Worm (Caenorhabditis elegans): ENCODE measurements around the gene cnc-6.

cnc-6 gene

DNA sequence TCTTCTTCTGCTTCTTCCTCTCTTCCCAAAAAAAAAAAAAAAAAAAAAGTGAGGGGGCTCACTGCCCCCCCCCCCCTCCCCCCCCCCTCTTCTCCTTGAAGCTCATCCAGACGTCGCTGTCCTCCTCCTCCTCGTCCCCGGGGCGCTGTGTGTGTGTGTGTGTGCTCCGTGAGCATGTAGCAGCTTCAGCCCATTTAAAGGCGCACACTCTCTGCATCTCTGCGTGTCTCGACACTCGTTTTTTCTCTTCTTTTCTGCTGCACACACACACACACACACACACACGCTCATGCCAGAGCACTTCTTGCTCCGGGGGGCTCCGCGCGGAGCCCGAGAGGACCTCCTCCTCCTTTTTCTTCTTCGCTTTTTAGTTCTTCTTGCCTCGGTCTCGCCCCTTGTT, 22.5 kb downstream of the cnc-6 start:
- peak; percentile 36 for TF ChIP-seq nfya-1 (tag; optimal IDR thresholded peaks at IDR 0.05)
- TF ChIP-seq tbx-2 (tag; optimal IDR thresholded peaks at IDR 0.05) = peak; percentile 4
- TF ChIP-seq ttx-3 (tag; optimal IDR thresholded peaks at IDR 0.05) = no peak
- TF ChIP-seq ceh-31 (tag; optimal IDR thresholded peaks at IDR 0.05) = peak; percentile 59
- TF ChIP-seq unc-42 (tag; optimal IDR thresholded peaks at IDR 0.05) = peak; percentile 12
- no peak for TF ChIP-seq pha-2 (tag; optimal IDR thresholded peaks at IDR 0.05)

ce11 chrIII:1788033-1788432, 24.7 kb downstream of the cnc-6 start, which contains the start of gene rimb-1:
rimb-1 (plus strand) TSS chrIII:1788333.
- TF ChIP-seq hlh-15 (tag; optimal IDR thresholded peaks at IDR 0.05) = no peak
- no peak for TF ChIP-seq ttx-3 (tag; optimal IDR thresholded peaks at IDR 0.05)
- TF ChIP-seq lim-6 (tag; optimal IDR thresholded peaks at IDR 0.05) = no peak
- no peak for TF ChIP-seq unc-3 (GFP tag; conservative IDR thresholded peaks at IDR 0.05)
- TF ChIP-seq unc-3 (tag; optimal IDR thresholded peaks at IDR 0.05) = no peak
- no peak for TF ChIP-seq K02D7.2 (tag; optimal IDR thresholded peaks at IDR 0.05)
- no peak for TF ChIP-seq zip-5 (tag; optimal IDR thresholded peaks at IDR 0.05)
- TF ChIP-seq ets-4 (tag; optimal IDR thresholded peaks at IDR 0.05) = no peak
- no peak for TF ChIP-seq dmd-4 (tag; optimal IDR thresholded peaks at IDR 0.05; ENCODE audit: borderline replicate concordance)
- TF ChIP-seq gmeb-2 (tag; optimal IDR thresholded peaks at IDR 0.05) = no peak
- TF ChIP-seq hlh-13 (GFP tag; optimal IDR thresholded peaks at IDR 0.05) = no peak
- TF ChIP-seq C38D4.7 (GFP tag; optimal IDR thresholded peaks at IDR 0.05) = no peak
- TF ChIP-seq Y22D7AL.16 (tag; optimal IDR thresholded peaks at IDR 0.05) = no peak
- TF ChIP-seq tbx-7 (tag; optimal IDR thresholded peaks at IDR 0.05) = no peak

ce11 chrIII:1788972-1789371, 25.6 kb downstream of the cnc-6 start:
- no peak for TF ChIP-seq gmeb-2 (tag; optimal IDR thresholded peaks at IDR 0.05)
- TF ChIP-seq ceh-19 (GFP tag; optimal IDR thresholded peaks at IDR 0.05) = no peak
- no peak for TF ChIP-seq dmd-4 (tag; optimal IDR thresholded peaks at IDR 0.05; ENCODE audit: borderline replicate concordance)
- TF ChIP-seq lim-6 (tag; optimal IDR thresholded peaks at IDR 0.05) = no peak

DNA sequence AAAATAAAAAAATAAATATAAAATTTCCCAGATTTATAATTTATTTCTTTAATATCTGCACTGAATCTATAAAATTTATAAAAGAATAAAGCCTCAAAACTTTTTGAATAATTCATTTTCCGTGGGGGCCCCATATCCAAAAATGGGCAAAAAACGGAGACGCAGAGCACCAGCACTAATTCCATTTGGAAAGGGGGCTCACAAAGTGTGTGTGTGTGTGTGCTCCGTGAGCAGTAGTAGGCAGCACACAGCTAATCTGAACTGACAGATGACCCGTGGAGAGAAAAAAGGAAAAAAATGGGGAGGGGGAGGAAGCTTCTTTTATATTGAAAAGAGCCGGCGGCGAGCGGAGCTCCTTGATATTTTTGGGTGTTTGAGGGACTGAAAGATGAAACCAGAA, 28.6 kb downstream of the cnc-6 start:
- TF ChIP-seq unc-42 (tag; optimal IDR thresholded peaks at IDR 0.05) (peak; percentile 90), sdc-2 (tag; optimal IDR thresholded peaks at IDR 0.05) (no peak)

- no peak for TF ChIP-seq pros-1 (tag; optimal IDR thresholded peaks at IDR 0.05)
- peak; percentile 34 for TF ChIP-seq ceh-48 (tag; optimal IDR thresholded peaks at IDR 0.05)
These were observed 30.1 kb downstream of the cnc-6 start for ce11 chrIII:1793416-1793815.

ce11 chrIII:1794100-1794499, 30.8 kb downstream of the cnc-6 start:
- TF ChIP-seq ceh-24 (tag; optimal IDR thresholded peaks at IDR 0.05) = no peak
- no peak for TF ChIP-seq zip-5 (tag; optimal IDR thresholded peaks at IDR 0.05)
- no peak for TF ChIP-seq ceh-34 (tag; optimal IDR thresholded peaks at IDR 0.05)
- no peak for TF ChIP-seq C38D4.7 (GFP tag; optimal IDR thresholded peaks at IDR 0.05)
- no peak for TF ChIP-seq lim-6 (tag; optimal IDR thresholded peaks at IDR 0.05)
- no peak for TF ChIP-seq fkh-10 (GFP tag; optimal IDR thresholded peaks at IDR 0.05)
- TF ChIP-seq hlh-8 (tag; optimal IDR thresholded peaks at IDR 0.05) = no peak
- no peak for TF ChIP-seq F13H6.1 (tag; optimal IDR thresholded peaks at IDR 0.05)
- no peak for TF ChIP-seq pax-1 (tag; optimal IDR thresholded peaks at IDR 0.05)
- TF ChIP-seq pha-2 (tag; optimal IDR thresholded peaks at IDR 0.05) = no peak
- no peak for TF ChIP-seq elt-2 (tag; optimal IDR thresholded peaks at IDR 0.05)
- TF ChIP-seq syd-9 (tag; optimal IDR thresholded peaks at IDR 0.05) = no peak
- no peak for TF ChIP-seq eyg-1 (tag; optimal IDR thresholded peaks at IDR 0.05)
- no peak for TF ChIP-seq ceh-31 (tag; optimal IDR thresholded peaks at IDR 0.05)
- no peak for TF ChIP-seq hlh-15 (tag; optimal IDR thresholded peaks at IDR 0.05)
- TF ChIP-seq ceh-30 (tag; optimal IDR thresholded peaks at IDR 0.05) = no peak
- TF ChIP-seq K09A11.1 (tag; optimal IDR thresholded peaks at IDR 0.05; ENCODE audit: insufficient read depth) = no peak
- no peak for TF ChIP-seq pag-3 (tag; optimal IDR thresholded peaks at IDR 0.05; ENCODE audit: borderline replicate concordance)
- no peak for TF ChIP-seq ceh-19 (GFP tag; optimal IDR thresholded peaks at IDR 0.05)
- no peak for TF ChIP-seq pat-9 (tag; optimal IDR thresholded peaks at IDR 0.05)
